Worm (Caenorhabditis elegans) whole organism, L2 larva: ENCODE measurements around the gene Y105C5B.15.

ENCODE experiments used
- F13H6.1 ChIP-seq: sonication (generic microtip); optimal IDR thresholded peaks from 2 replicates; lab custom pipeline; 2016; ENCODE audit warnings: missing genetic modification characterization, missing compliant biosample characterization
- R02D3.7 ChIP-seq: fragments of 150-350 bp; optimal IDR thresholded peaks from 2 replicates; lab custom pipeline; 2014; ENCODE audit warnings: missing biosample characterization, missing genetic modification characterization
- ZK546.5 ChIP-seq: sonication (generic microtip); optimal IDR thresholded peaks from 2 replicates; lab custom pipeline; 2017; ENCODE audit warnings: missing biosample characterization, missing genetic modification characterization
- alr-1 ChIP-seq: fragments of 150-350 bp; optimal IDR thresholded peaks from 2 replicates; lab custom pipeline; 2014; ENCODE audit warnings: missing biosample characterization, missing genetic modification characterization
- aly-2 ChIP-seq: fragments of 150-350 bp; optimal IDR thresholded peaks from 2 replicates; lab custom pipeline; 2014; ENCODE audit warnings: missing biosample characterization, missing genetic modification characterization
- ama-1 ChIP-seq: fragments of 150-350 bp; optimal IDR thresholded peaks from 2 replicates; lab custom pipeline; 2018; ENCODE audit warnings: inconsistent platforms
- ceh-16 ChIP-seq: fragments of 150-350 bp; optimal IDR thresholded peaks from 2 replicates; lab custom pipeline; 2014; ENCODE audit warnings: missing biosample characterization, missing genetic modification characterization
- ceh-82 ChIP-seq: fragments of 150-350 bp; optimal IDR thresholded peaks from 2 replicates; lab custom pipeline; 2014; ENCODE audit warnings: missing biosample characterization, missing genetic modification characterization
- crh-2 ChIP-seq: sonication (generic microtip); optimal IDR thresholded peaks from 2 replicates; lab custom pipeline; 2017; ENCODE audit warnings: missing biosample characterization, missing genetic modification characterization
- egl-27 ChIP-seq: sonication (generic microtip); optimal IDR thresholded peaks from 3 replicates; lab custom pipeline; 2017; ENCODE audit warnings: missing biosample characterization, missing genetic modification reagents, missing genetic modification characterization
- elt-1 ChIP-seq: fragments of 150-350 bp; optimal IDR thresholded peaks from 2 replicates; lab custom pipeline; 2014; ENCODE audit warnings: missing biosample characterization, missing genetic modification characterization
- elt-3 ChIP-seq: sonication (generic microtip); optimal IDR thresholded peaks from 2 replicates; lab custom pipeline; 2017; ENCODE audit warnings: missing biosample characterization, missing genetic modification characterization
- fos-1 ChIP-seq: fragments of 150-350 bp; optimal IDR thresholded peaks from 2 replicates; lab custom pipeline; 2014; ENCODE audit warnings: missing biosample characterization, missing genetic modification characterization
- gmeb-1 ChIP-seq: fragments of 150-350 bp; optimal IDR thresholded peaks from 2 replicates; lab custom pipeline; 2014; ENCODE audit warnings: missing biosample characterization, missing genetic modification characterization
- lin-11 ChIP-seq: fragments of 150-350 bp; sonication (generic microtip); optimal IDR thresholded peaks from 2 replicates; lab custom pipeline; 2014; ENCODE audit warnings: missing biosample characterization, missing genetic modification characterization, inconsistent platforms, mixed read lengths
- lin-13 ChIP-seq: fragments of 150-350 bp; optimal IDR thresholded peaks from 2 replicates; lab custom pipeline; 2014; ENCODE audit warnings: missing biosample characterization, missing genetic modification reagents, missing genetic modification characterization
- lsy-2 ChIP-seq, 2 experiments: fragments of 150-350 bp in 1 of 2; sonication (generic microtip) in 1 of 2; optimal IDR thresholded peaks; 2 replicates each; lab custom pipeline; 2014 to 2017; ENCODE audit warnings: missing biosample characterization in 2 of 2, missing genetic modification characterization in 2 of 2
- mab-5 ChIP-seq: fragments of 150-350 bp; optimal IDR thresholded peaks from 2 replicates; lab custom pipeline; 2014; ENCODE audit warnings: missing biosample characterization, missing genetic modification characterization
- mbf-1 ChIP-seq: sonication (generic microtip); optimal IDR thresholded peaks from 2 replicates; lab custom pipeline; 2017; ENCODE audit warnings: missing biosample characterization, missing genetic modification characterization
- mdl-1 ChIP-seq, 2 experiments: fragments of 150-350 bp in 1 of 2; sonication (generic microtip) in 1 of 2; optimal IDR thresholded peaks; 2 replicates each; lab custom pipeline; 2017; ENCODE audit warnings: missing biosample characterization in 2 of 2, missing genetic modification characterization in 2 of 2
- nhr-10 ChIP-seq: sonication (generic microtip); optimal IDR thresholded peaks from 2 replicates; lab custom pipeline; 2017; ENCODE audit warnings: missing biosample characterization, missing genetic modification characterization
- nhr-11 ChIP-seq: fragments of 150-350 bp; optimal IDR thresholded peaks from 2 replicates; lab custom pipeline; 2014; ENCODE audit warnings: missing biosample characterization, missing genetic modification characterization
- nhr-12 ChIP-seq: fragments of 150-350 bp; optimal IDR thresholded peaks from 2 replicates; lab custom pipeline; 2014; ENCODE audit warnings: missing biosample characterization, missing genetic modification characterization
- nhr-21 ChIP-seq: fragments of 150-350 bp; optimal IDR thresholded peaks from 2 replicates; lab custom pipeline; 2014; ENCODE audit warnings: missing biosample characterization, missing genetic modification characterization
- nhr-23 ChIP-seq: fragments of 150-350 bp; optimal IDR thresholded peaks from 2 replicates; lab custom pipeline; 2014; ENCODE audit warnings: missing biosample characterization, missing genetic modification reagents, missing genetic modification characterization
- nhr-25 ChIP-seq: fragments of 150-350 bp; sonication (generic microtip); optimal IDR thresholded peaks from 3 replicates; lab custom pipeline; 2014; ENCODE audit warnings: missing biosample characterization, missing genetic modification characterization
- nhr-6 ChIP-seq: fragments of 150-350 bp; optimal IDR thresholded peaks from 2 replicates; lab custom pipeline; 2014; ENCODE audit warnings: missing biosample characterization, missing genetic modification characterization
- nhr-77 ChIP-seq: fragments of 150-350 bp; optimal IDR thresholded peaks from 2 replicates; lab custom pipeline; 2014; ENCODE audit warnings: missing biosample characterization, missing genetic modification characterization
- peb-1 ChIP-seq: fragments of 150-350 bp; optimal IDR thresholded peaks from 2 replicates; lab custom pipeline; 2014; ENCODE audit warnings: missing biosample characterization, missing genetic modification characterization
- skn-1 ChIP-seq: sonication (generic microtip); optimal IDR thresholded peaks from 2 replicates; lab custom pipeline; 2017; ENCODE audit warnings: missing biosample characterization, missing genetic modification characterization
- sma-3 ChIP-seq: sonication (generic microtip); optimal IDR thresholded peaks from 2 replicates; lab custom pipeline; 2016; ENCODE audit warnings: missing genetic modification reagents, missing genetic modification characterization, missing compliant biosample characterization
- sma-9 ChIP-seq, 2 experiments: fragments of 150-350 bp in 1 of 2; sonication (generic microtip) in 1 of 2; optimal IDR thresholded peaks; 2 replicates each; lab custom pipeline; 2014 to 2016; ENCODE audit warnings: missing genetic modification characterization in 2 of 2, mild to moderate bottlenecking in 1 of 2, missing biosample characterization in 1 of 2, missing compliant biosample characterization in 1 of 2, missing genetic modification reagents in 1 of 2, moderate library complexity in 1 of 2
- snpc-4 ChIP-seq: fragments of 150-350 bp; optimal IDR thresholded peaks from 2 replicates; lab custom pipeline; 2014; ENCODE audit warnings: missing biosample characterization, missing genetic modification characterization
- unc-39 ChIP-seq: fragments of 150-350 bp; optimal IDR thresholded peaks from 2 replicates; lab custom pipeline; 2014; ENCODE audit warnings: missing biosample characterization, missing genetic modification characterization
- unc-55 ChIP-seq: fragments of 150-350 bp; sonication (generic microtip); optimal IDR thresholded peaks from 3 replicates; lab custom pipeline; 2014; ENCODE audit warnings: missing biosample characterization, missing genetic modification reagents, missing genetic modification characterization
- unc-62 ChIP-seq: fragments of 150-350 bp; optimal IDR thresholded peaks from 2 replicates; lab custom pipeline; 2014; ENCODE audit warnings: missing biosample characterization, missing genetic modification reagents, missing genetic modification characterization
- zag-1 ChIP-seq: fragments of 150-350 bp; optimal IDR thresholded peaks from 2 replicates; lab custom pipeline; 2014; ENCODE audit warnings: missing biosample characterization, missing genetic modification characterization
- ztf-1 ChIP-seq: fragments of 200-800 bp; sonication (Bioruptor generic); conservative IDR thresholded peaks from 2 replicates; pipeline ENCODE4 v1.3.6; 2022; ENCODE audit warnings: missing genetic modification characterization, missing compliant biosample characterization
- ztf-11 ChIP-seq: sonication (generic microtip); optimal IDR thresholded peaks from 2 replicates; lab custom pipeline; 2017; ENCODE audit warnings: missing biosample characterization, missing genetic modification characterization
- ztf-4 ChIP-seq: fragments of 150-350 bp; optimal IDR thresholded peaks from 2 replicates; lab custom pipeline; 2014; ENCODE audit warnings: missing biosample characterization, missing genetic modification characterization

Gene Y105C5B.15

DNA sequence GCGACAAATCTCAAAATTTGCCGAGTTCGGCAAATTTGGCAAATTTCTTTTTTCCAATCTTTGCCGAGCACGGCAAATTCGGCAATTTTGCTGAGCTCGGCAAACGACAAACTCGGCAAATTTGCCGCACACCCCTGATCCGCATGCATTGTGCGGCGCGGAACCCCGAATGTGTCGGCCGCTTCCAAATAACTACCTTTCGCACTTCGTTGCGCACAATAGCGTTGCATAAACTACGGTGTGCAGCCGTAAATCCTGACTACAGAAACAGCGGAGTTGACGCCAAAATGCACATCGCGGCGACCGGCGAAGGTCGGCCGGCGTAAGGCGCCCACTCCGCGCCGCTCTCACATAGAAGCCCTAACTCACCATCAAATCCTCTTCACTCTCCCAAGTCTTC, 13.3 kb upstream of the Y105C5B.15 start:
- TF ChIP-seq mdl-1 (tag; optimal IDR thresholded peaks at IDR 0.05; lab: Kevin White, UChicago) (no peak), ZK546.5 (tag; lab: Kevin White, UChicago) (no peak), unc-39 (tag; lab: Kevin White, UChicago) (no peak), ztf-11 (tag; lab: Kevin White, UChicago) (no peak), nhr-11 (no peak), sma-3 (no peak), elt-3 (tag; lab: Kevin White, UChicago) (no peak), aly-2 (tag; lab: Kevin White, UChicago) (no peak), ceh-16 (no peak), nhr-25 (tag; lab: Kevin White, UChicago) (no peak)

- TF ChIP-seq sma-3 (no peak), ztf-4 (tag; lab: Kevin White, UChicago) (no peak), unc-39 (tag; lab: Kevin White, UChicago) (no peak), nhr-23 (tag; lab: Kevin White, UChicago) (no peak), skn-1 (tag; lab: Kevin White, UChicago) (no peak), ztf-1 (GFP tag; lab: Robert Waterston, UW) (no peak), lin-13 (GFP tag; lab: Kevin White, UChicago) (no peak), fos-1 (no peak), ztf-11 (tag; lab: Kevin White, UChicago) (no peak), nhr-12 (tag; lab: Kevin White, UChicago) (no peak), F13H6.1 (tag; lab: Kevin White, UChicago) (no peak), ceh-16 (no peak), R02D3.7 (no peak), nhr-21 (tag; lab: Kevin White, UChicago) (no peak), gmeb-1 (tag; lab: Kevin White, UChicago) (no peak), elt-1 (no peak)
Observed at ce11 chrIV:15940811-15941210, 10.9 kb upstream of the Y105C5B.15 start.

- TF ChIP-seq nhr-23 (tag; lab: Kevin White, UChicago) (no peak), egl-27 (tag; lab: Kevin White, UChicago) (no peak), ceh-82 (tag; lab: Kevin White, UChicago) (no peak), mbf-1 (tag; lab: Kevin White, UChicago) (no peak), crh-2 (tag; lab: Kevin White, UChicago) (no peak), nhr-77 (tag; lab: Kevin White, UChicago) (no peak), alr-1 (tag; lab: Kevin White, UChicago) (no peak), peb-1 (tag; lab: Kevin White, UChicago) (no peak), fos-1 (no peak), unc-55 (GFP tag; lab: Kevin White, UChicago) (no peak), lin-13 (GFP tag; lab: Kevin White, UChicago) (no peak), snpc-4 (tag; lab: Kevin White, UChicago) (no peak), ama-1 (lab: Kevin White, UChicago) (no peak), mab-5 (tag; lab: Kevin White, UChicago) (no peak), R02D3.7 (no peak), ztf-11 (tag; lab: Kevin White, UChicago) (no peak), elt-3 (tag; lab: Kevin White, UChicago) (no peak), zag-1 (tag; lab: Kevin White, UChicago) (no peak)
- TF ChIP-seq, all 48 proteins: peak for 0
Observed at ce11 chrIV:15941403-15941802, 10.3 kb upstream of the Y105C5B.15 start, which contains the start of gene Y105C5B.11. TSS of gene Y105C5B.11 (minus strand) at chrIV:15941503.

ce11 chrIV:15946507-15946906, 5.2 kb upstream of the Y105C5B.15 start, which contains the start of gene skr-10:
TSS of gene skr-10 (plus strand) at chrIV:15946807.
- no peak for TF ChIP-seq lsy-2 (tag; optimal IDR thresholded peaks at IDR 0.05; lab: Kevin White, UChicago)
- TF ChIP-seq skn-1 (tag; lab: Kevin White, UChicago) = no peak
- TF ChIP-seq fos-1 = no peak
- TF ChIP-seq lin-13 (GFP tag; lab: Kevin White, UChicago) = no peak
- TF ChIP-seq ama-1 (lab: Kevin White, UChicago) = no peak
- no peak for TF ChIP-seq alr-1 (tag; lab: Kevin White, UChicago)
- TF ChIP-seq nhr-11 = no peak
- no peak for TF ChIP-seq nhr-6 (tag; lab: Kevin White, UChicago)
- TF ChIP-seq peb-1 (tag; lab: Kevin White, UChicago) = no peak
- no peak for TF ChIP-seq gmeb-1 (tag; lab: Kevin White, UChicago)
- TF ChIP-seq sma-3 = no peak
- TF ChIP-seq F13H6.1 (tag; lab: Kevin White, UChicago) = no peak
- TF ChIP-seq nhr-23 (tag; lab: Kevin White, UChicago) = no peak
- no peak for TF ChIP-seq nhr-10
- no peak for TF ChIP-seq unc-62 (GFP tag; lab: Kevin White, UChicago)
- no peak for TF ChIP-seq lin-11 (tag; lab: Kevin White, UChicago)
- TF ChIP-seq sma-9 (GFP tag; optimal IDR thresholded peaks at IDR 0.05; lab: Kevin White, UChicago) = no peak
- no peak for TF ChIP-seq sma-9 (tag; optimal IDR thresholded peaks at IDR 0.05; lab: Kevin White, UChicago)
- TF ChIP-seq nhr-21 (tag; lab: Kevin White, UChicago) = no peak
- no peak for TF ChIP-seq ztf-1 (GFP tag; lab: Robert Waterston, UW)
- no peak for TF ChIP-seq zag-1 (tag; lab: Kevin White, UChicago)
